Worm (Caenorhabditis elegans) whole organism, L4 larva: ENCODE data around the gene B0348.1.

Experiments used
- ceh-20 ChIP-seq: fragments of 200-800 bp; sonication (Bioruptor generic); IDR thresholded peaks from 2 replicates; pipeline ENCODE4 v1.3.6; 2022; ENCODE audit warnings: missing genetic modification reagents, missing genetic modification characterization, missing compliant biosample characterization
- zip-11 ChIP-seq: fragments of 200-800 bp; sonication (Bioruptor generic); IDR thresholded peaks from 2 replicates; pipeline ENCODE4 v1.3.6; 2022; ENCODE audit warnings: missing genetic modification characterization, missing compliant biosample characterization
- zip-2 ChIP-seq: fragments of 150-350 bp; optimal IDR thresholded peaks from 2 replicates; lab custom pipeline; 2014; ENCODE audit warnings: missing biosample characterization, missing genetic modification characterization

DNA sequence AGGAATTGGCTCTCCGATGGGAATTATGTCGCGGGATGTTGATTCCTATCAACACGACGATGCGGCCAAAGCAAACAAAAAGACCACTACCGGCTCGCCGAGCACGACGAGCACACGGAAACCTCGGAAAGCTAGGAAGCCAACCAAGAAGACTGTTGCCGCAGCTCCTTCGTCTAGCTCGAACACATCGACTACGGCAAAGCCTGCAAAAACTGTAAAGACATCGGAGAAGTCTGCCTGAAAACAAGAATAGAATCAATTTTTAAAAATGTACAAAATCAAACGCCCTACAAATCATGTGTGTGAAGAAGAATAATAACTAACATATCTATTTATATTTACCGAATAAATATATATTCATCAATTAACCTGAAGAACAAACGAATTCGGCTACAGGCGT, 42.5 kb upstream of the B0348.1 start:
- TF ChIP-seq zip-2 (tag; lab: Kevin White, UChicago), result no peak
- TF ChIP-seq ceh-20, result no peak
- no peak for TF ChIP-seq zip-11 (GFP tag; lab: Robert Waterston, UW)
